Worm (Caenorhabditis elegans): ENCODE results near the gene ets-5.

- TF ChIP-seq med-1 (GFP tag; optimal IDR thresholded peaks at IDR 0.05; ENCODE audit: insufficient read depth) (no peak), ztf-23 (GFP tag; IDR thresholded peaks at IDR 0.05) (no peak), klf-2 (GFP tag; conservative IDR thresholded peaks at IDR 0.05) (no peak), ref-1 (GFP tag; conservative IDR thresholded peaks at IDR 0.05) (no peak), ztf-29 (GFP tag; IDR thresholded peaks at IDR 0.05) (no peak)
Measured at ce11 chrX:5061763-5062162, 22.6 kb downstream of the ets-5 start.

Measured in whole organism, midembryonic.